Fruit fly (Drosophila melanogaster): Measurements from ENCODE around the gene CG13919.

The CG13919 gene

DNA sequence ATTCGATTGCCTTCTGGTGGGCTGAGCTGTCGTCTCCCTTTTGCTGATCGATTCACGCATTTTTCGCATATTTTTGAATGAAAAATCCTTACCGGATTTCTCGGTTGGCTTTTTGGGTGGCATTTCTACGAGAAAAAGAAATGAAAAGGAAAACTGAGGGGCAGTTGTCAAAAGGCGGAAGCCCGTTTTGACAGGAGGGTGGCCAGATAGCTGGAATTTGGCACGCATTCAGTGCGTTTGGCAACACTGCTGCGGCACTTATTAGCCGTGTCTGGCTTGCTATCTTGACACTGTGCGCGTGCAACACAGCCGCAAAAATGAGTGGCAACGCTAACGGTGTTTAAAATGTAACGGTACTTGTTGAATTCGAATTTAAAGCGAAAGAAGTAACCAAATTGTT is 23.2 kb downstream of the CG13919 start, which contains the start of gene RpL23A (continued):
- peak; percentile 90 for TF ChIP-seq Blimp-1 (GFP tag; optimal IDR thresholded peaks at IDR 0.05)
- TF ChIP-seq ranshi (GFP tag; IDR thresholded peaks at IDR 0.05), result peak; percentile 95
- TF ChIP-seq CG11696 (GFP tag; IDR thresholded peaks at IDR 0.05), result 0 out of 2 replicates have a peak, but pooled peaks have one; percentile 14
- peak; percentile 59 for TF ChIP-seq zf30C (GFP tag; optimal IDR thresholded peaks at IDR 0.05)
- peak; percentile 98 for TF ChIP-seq CG12659 (GFP tag; optimal IDR thresholded peaks at IDR 0.05)
- no peak; the same call in 1 of the 2 replicates for TF ChIP-seq dan (GFP tag; IDR thresholded peaks at IDR 0.05)
- peak; percentile 91 for TF ChIP-seq lmd (GFP tag; IDR thresholded peaks at IDR 0.05)
- peak; percentile 85 for TF ChIP-seq Jarid2 (GFP tag; optimal IDR thresholded peaks at IDR 0.05)
- TF ChIP-seq CG7357 (GFP tag; IDR thresholded peaks at IDR 0.05), result peak; percentile 66
- TF ChIP-seq CG31224 (GFP tag; IDR thresholded peaks at IDR 0.05), result peak; percentile 88
- peak; percentile 97 for TF ChIP-seq CG4730 (GFP tag; IDR thresholded peaks at IDR 0.05)
- peak; percentile 93 for TF ChIP-seq sima (GFP tag; optimal IDR thresholded peaks at IDR 0.05)
- TF ChIP-seq MBD-R2 (GFP tag; IDR thresholded peaks at IDR 0.05), result peak; percentile 87
- peak; percentile 89 for TF ChIP-seq unpg (GFP tag; optimal IDR thresholded peaks at IDR 0.05)
- TF ChIP-seq CoRest (tag; optimal IDR thresholded peaks at IDR 0.05), result peak; percentile 92
- peak; percentile 84 for TF ChIP-seq gem (tag; optimal IDR thresholded peaks at IDR 0.05)
- TF ChIP-seq tup (GFP tag; optimal IDR thresholded peaks at IDR 0.05), result peak; percentile 85
- peak; percentile 92 for TF ChIP-seq so (GFP tag; IDR thresholded peaks at IDR 0.05)
- peak; percentile 87 for TF ChIP-seq Nf-YA (GFP tag; IDR thresholded peaks at IDR 0.05)
- TF ChIP-seq otp (GFP tag; IDR thresholded peaks at IDR 0.05), result peak; percentile 96
- TF ChIP-seq dysf (GFP tag; IDR thresholded peaks at IDR 0.05), result peak; percentile 94
- no peak for TF ChIP-seq Dfd (GFP tag; optimal IDR thresholded peaks at IDR 0.05)
- peak; percentile 94 for TF ChIP-seq CG3065 (GFP tag; optimal IDR thresholded peaks at IDR 0.05)
- TF ChIP-seq nau (GFP tag; optimal IDR thresholded peaks at IDR 0.05), result peak; percentile 94
- TF ChIP-seq CG4617 (GFP tag; optimal IDR thresholded peaks at IDR 0.05; ENCODE audit: borderline replicate concordance), result peak; percentile 93
- no peak for TF ChIP-seq Asciz (GFP tag; optimal IDR thresholded peaks at IDR 0.05)
- TF ChIP-seq YL-1 (GFP tag; optimal IDR thresholded peaks at IDR 0.05), result peak; percentile 98
- TF ChIP-seq CG11398 (GFP tag; optimal IDR thresholded peaks at IDR 0.05), result peak; percentile 96
- peak; percentile 92 for TF ChIP-seq scrt (GFP tag; optimal IDR thresholded peaks at IDR 0.05)
- peak; percentile 78 for TF ChIP-seq Adf1 (GFP tag; IDR thresholded peaks at IDR 0.05)
- peak; percentile 92 for TF ChIP-seq H2.0 (GFP tag; IDR thresholded peaks at IDR 0.05)
- TF ChIP-seq CG30431 (GFP tag; optimal IDR thresholded peaks at IDR 0.05), result peak; percentile 95
- TF ChIP-seq CG12942 (GFP tag; optimal IDR thresholded peaks at IDR 0.05), result peak; percentile 95
- TF ChIP-seq grn (GFP tag; optimal IDR thresholded peaks at IDR 0.05), result peak; percentile 92
- no peak for TF ChIP-seq vnd (GFP tag; IDR thresholded peaks at IDR 0.05; ENCODE audit: partially characterized antibody)
- TF ChIP-seq CG8944 (GFP tag; optimal IDR thresholded peaks at IDR 0.05), result peak; percentile 96
- peak; percentile 91 for TF ChIP-seq CG2120 (GFP tag; optimal IDR thresholded peaks at IDR 0.05)
- peak; percentile 88 for TF ChIP-seq CG14965 (GFP tag; optimal IDR thresholded peaks at IDR 0.05; ENCODE audit: borderline replicate concordance)
- peak; percentile 82 for TF ChIP-seq dimm (GFP tag; IDR thresholded peaks at IDR 0.05)
- TF ChIP-seq CG12071 (GFP tag; optimal IDR thresholded peaks at IDR 0.05), result peak; percentile 92
- peak in 1 of 2 experiments; percentile 61 for TF ChIP-seq tll (GFP tag; optimal IDR thresholded peaks at IDR 0.05)
- peak; percentile 23; the same call in 1 of the 2 replicates for TF ChIP-seq inv (GFP tag; IDR thresholded peaks at IDR 0.05; ENCODE audit: partially characterized antibody)
- TF ChIP-seq D19A (tag; optimal IDR thresholded peaks at IDR 0.05), result peak; percentile 63
- peak; percentile 98 for TF ChIP-seq CG11456 (GFP tag; IDR thresholded peaks at IDR 0.05)
- peak; percentile 100 for TF ChIP-seq NC2β (GFP tag; optimal IDR thresholded peaks at IDR 0.05)
- TF ChIP-seq CG32772 (GFP tag; IDR thresholded peaks at IDR 0.05), result peak; percentile 91
- TF ChIP-seq Atf6 (GFP tag; IDR thresholded peaks at IDR 0.05), result peak; percentile 92
- peak; percentile 95 for TF ChIP-seq ERR (GFP tag; optimal IDR thresholded peaks at IDR 0.05)
- TF ChIP-seq pho (GFP tag; optimal IDR thresholded peaks at IDR 0.05), result peak; percentile 97
- peak; percentile 99 for TF ChIP-seq HmgD (GFP tag; optimal IDR thresholded peaks at IDR 0.05)
- peak; percentile 83 for TF ChIP-seq TFAM (GFP tag; optimal IDR thresholded peaks at IDR 0.05)
